Fruit fly (Drosophila melanogaster): ENCODE results near the gene CG15358.

- TF ChIP-seq CG8159 (tag; optimal IDR thresholded peaks at IDR 0.05) (no peak), CG17806 (tag; optimal IDR thresholded peaks at IDR 0.05) (no peak), CG13204 (GFP tag; optimal IDR thresholded peaks at IDR 0.05) (no peak), EcR (GFP tag; optimal IDR thresholded peaks at IDR 0.05) (no peak), CG14655 (GFP tag; optimal IDR thresholded peaks at IDR 0.05) (no peak), Pif1A (GFP tag; optimal IDR thresholded peaks at IDR 0.05) (no peak), CG15710 (tag; optimal IDR thresholded peaks at IDR 0.05) (no peak), D1 (tag; optimal IDR thresholded peaks at IDR 0.05) (no peak)
Measured at dm6 chr2L:1913047-1913760, 30.2 kb upstream of the CG15358 start.

Measured in whole organism, pupa.